Fruit fly (Drosophila melanogaster) whole organism, embryonic: ENCODE measurements around the gene fz4.
A peak's percentile ranks its signal among the peaks of the same experiment; 100 is the strongest.

Source experiments
- Antp ChIP-seq: fragments of 200-800 bp; sonication (Bioruptor generic); optimal IDR thresholded peaks from 3 replicates; lab custom pipeline; 2016; ENCODE audit warnings: missing biosample characterization, missing genetic modification characterization
- Blimp-1 ChIP-seq: fragments of 200-800 bp; sonication (Bioruptor generic); optimal IDR thresholded peaks from 3 replicates; lab custom pipeline; 2018; ENCODE audit warnings: missing biosample characterization, missing genetic modification characterization, mild to moderate bottlenecking, moderate library complexity, missing genetic modification reagents
- C15 ChIP-seq: fragments of 200-800 bp; sonication (Bioruptor generic); IDR thresholded peaks from 3 replicates; pipeline ENCODE4 v1.3.6; 2022; ENCODE audit warnings: missing biosample characterization, missing genetic modification characterization
- CG10147 ChIP-seq: fragments of 200-800 bp; sonication (Bioruptor generic); optimal IDR thresholded peaks from 2 replicates; lab custom pipeline; 2019; ENCODE audit warnings: missing biosample characterization, mild to moderate bottlenecking, missing genetic modification characterization, moderate library complexity
- CG10462 ChIP-seq: fragments of 200-800 bp; sonication (Bioruptor generic); optimal IDR thresholded peaks from 2 replicates; lab custom pipeline; 2016; ENCODE audit warnings: missing biosample characterization, missing genetic modification characterization
- CG11456 ChIP-seq: fragments of 200-800 bp; sonication (Bioruptor generic); IDR thresholded peaks from 3 replicates; pipeline ENCODE4 v1.3.6; 2022; ENCODE audit warnings: missing biosample characterization, missing genetic modification characterization
- CG11504 ChIP-seq: fragments of 200-800 bp; sonication (Bioruptor generic); optimal IDR thresholded peaks from 3 replicates; lab custom pipeline; 2019; ENCODE audit warnings: missing biosample characterization, mild to moderate bottlenecking, missing genetic modification characterization, moderate library complexity
- CG12744 ChIP-seq: fragments of 200-800 bp; sonication (Bioruptor generic); optimal IDR thresholded peaks from 2 replicates; lab custom pipeline; 2016; ENCODE audit warnings: missing biosample characterization, missing genetic modification characterization
- CG13123 ChIP-seq: fragments of 200-800 bp; sonication (Bioruptor generic); optimal IDR thresholded peaks from 2 replicates; lab custom pipeline; 2016; ENCODE audit warnings: missing biosample characterization, missing genetic modification characterization
- CG15011 ChIP-seq: fragments of 200-800 bp; sonication (Bioruptor generic); optimal IDR thresholded peaks from 3 replicates; lab custom pipeline; 2018; ENCODE audit warnings: missing biosample characterization, mild to moderate bottlenecking, missing genetic modification characterization
- CG15479 ChIP-seq: fragments of 200-800 bp; sonication (Bioruptor generic); optimal IDR thresholded peaks from 3 replicates; lab custom pipeline; 2019; ENCODE audit warnings: missing biosample characterization, mild to moderate bottlenecking, missing genetic modification characterization, moderate library complexity
- CG1603 ChIP-seq: fragments of 200-800 bp; sonication (Bioruptor generic); optimal IDR thresholded peaks from 2 replicates; lab custom pipeline; 2019; ENCODE audit warnings: missing biosample characterization, mild to moderate bottlenecking, missing genetic modification characterization, moderate library complexity
- CG17361 ChIP-seq: fragments of 200-800 bp; sonication (Bioruptor generic); IDR thresholded peaks from 3 replicates; pipeline ENCODE4 v1.3.6; 2022; ENCODE audit warnings: missing biosample characterization, missing genetic modification characterization
- CG1792 ChIP-seq: fragments of 200-800 bp; sonication (Bioruptor generic); optimal IDR thresholded peaks from 2 replicates; lab custom pipeline; 2016; ENCODE audit warnings: missing biosample characterization, missing genetic modification characterization
- CG4854 ChIP-seq: fragments of 200-800 bp; sonication (Bioruptor generic); optimal IDR thresholded peaks from 2 replicates; lab custom pipeline; 2016; ENCODE audit warnings: missing biosample characterization, missing genetic modification characterization, inconsistent platforms
- CG5953 ChIP-seq: fragments of 200-800 bp; sonication (Bioruptor generic); IDR thresholded peaks from 2 replicates; pipeline ENCODE4 v1.3.6; 2022; ENCODE audit warnings: missing biosample characterization, missing genetic modification characterization
- CG6765 ChIP-seq: fragments of 200-800 bp; sonication (Bioruptor generic); optimal IDR thresholded peaks from 3 replicates; lab custom pipeline; 2017; ENCODE audit warnings: missing biosample characterization, mild to moderate bottlenecking, missing genetic modification characterization
- CG7372 ChIP-seq: fragments of 200-800 bp; sonication (Bioruptor generic); IDR thresholded peaks from 2 replicates; pipeline ENCODE4 v1.3.6; 2022; ENCODE audit warnings: missing biosample characterization, missing genetic modification characterization
- CG7987 ChIP-seq: fragments of 200-800 bp; sonication (Bioruptor generic); optimal IDR thresholded peaks from 2 replicates; lab custom pipeline; 2018; ENCODE audit warnings: missing biosample characterization, mild to moderate bottlenecking, missing genetic modification characterization, moderate library complexity
- Dp ChIP-seq: fragments of 200-800 bp; sonication (Bioruptor generic); optimal IDR thresholded peaks from 2 replicates; lab custom pipeline; 2018; ENCODE audit warnings: missing biosample characterization, mild to moderate bottlenecking, missing genetic modification characterization, moderate library complexity
- Ets65A ChIP-seq: fragments of 200-800 bp; sonication (Bioruptor generic); peaks from one replicate; lab custom pipeline; 2016; ENCODE audit warnings: missing biosample characterization, missing genetic modification characterization
- GATAe ChIP-seq: fragments of 200-800 bp; sonication (Bioruptor generic); conservative IDR thresholded peaks from 2 replicates; pipeline ENCODE4 v1.3.6; 2022; ENCODE audit warnings: missing biosample characterization, missing genetic modification characterization
- Hey ChIP-seq: fragments of 200-800 bp; sonication (Bioruptor generic); optimal IDR thresholded peaks from 3 replicates; lab custom pipeline; 2018; ENCODE audit warnings: missing biosample characterization, mild to moderate bottlenecking, missing genetic modification characterization
- Hr78 ChIP-seq, 2 experiments: fragments of 200-800 bp in 1 of 2; fragments of >200 bp in 1 of 2; sonication (Bioruptor generic) in 1 of 2; optimal IDR thresholded peaks; 2 replicates each; lab custom pipeline; 2017 to 2019; ENCODE audit warnings: missing biosample characterization in 2 of 2, missing genetic modification characterization in 2 of 2, mild to moderate bottlenecking in 1 of 2, moderate library complexity in 1 of 2
- MESR4 ChIP-seq: fragments of 200-800 bp; sonication (Bioruptor generic); optimal IDR thresholded peaks from 2 replicates; lab custom pipeline; 2018; ENCODE audit warnings: missing biosample characterization, mild to moderate bottlenecking, missing genetic modification characterization, moderate library complexity
- Myb ChIP-seq: fragments of 200-800 bp; sonication (Bioruptor generic); optimal IDR thresholded peaks from 2 replicates; lab custom pipeline; 2016; ENCODE audit warnings: missing biosample characterization, missing genetic modification characterization
- Nf-YB ChIP-seq: fragments of 200-800 bp; sonication (Bioruptor generic); optimal IDR thresholded peaks from 3 replicates; lab custom pipeline; 2019; ENCODE audit warnings: missing biosample characterization, mild to moderate bottlenecking, missing genetic modification characterization, moderate library complexity
- Poxn ChIP-seq: fragments of 200-800 bp; sonication (Bioruptor generic); IDR thresholded peaks from 2 replicates; pipeline ENCODE4 v1.3.6; 2022; ENCODE audit warnings: missing biosample characterization, missing genetic modification characterization
- Ravus ChIP-seq: fragments of 200-800 bp; sonication (Bioruptor generic); IDR thresholded peaks from 2 replicates; pipeline ENCODE4 v1.3.6; 2022; ENCODE audit warnings: missing biosample characterization, missing genetic modification characterization
- Side ChIP-seq: fragments of 200-800 bp; sonication (Bioruptor generic); optimal IDR thresholded peaks from 2 replicates; lab custom pipeline; 2016; ENCODE audit warnings: missing biosample characterization, missing genetic modification characterization
- YL-1 ChIP-seq: fragments of 200-800 bp; sonication (Bioruptor generic); optimal IDR thresholded peaks from 3 replicates; lab custom pipeline; 2017; ENCODE audit warnings: missing biosample characterization, mild to moderate bottlenecking, missing genetic modification characterization
- abd-A ChIP-seq: fragments of 200-800 bp; sonication (Bioruptor generic); optimal IDR thresholded peaks from 3 replicates; lab custom pipeline; 2019; ENCODE audit warnings: missing biosample characterization, mild to moderate bottlenecking, missing genetic modification characterization, moderate library complexity
- ac ChIP-seq: fragments of 200-800 bp; sonication (Bioruptor generic); optimal IDR thresholded peaks from 3 replicates; lab custom pipeline; 2017; ENCODE audit warnings: missing biosample characterization, mild to moderate bottlenecking, missing genetic modification characterization
- al ChIP-seq: fragments of 200-800 bp; sonication (Bioruptor generic); IDR thresholded peaks from 2 replicates; pipeline ENCODE4 v1.3.6; 2022; ENCODE audit warnings: missing biosample characterization, missing genetic modification characterization
- chm ChIP-seq: fragments of 200-800 bp; sonication (Bioruptor generic); IDR thresholded peaks from 2 replicates; pipeline ENCODE4 v1.3.6; 2022; ENCODE audit warnings: missing biosample characterization, missing genetic modification characterization
- crol ChIP-seq: fragments of 200-800 bp; sonication (Bioruptor generic); IDR thresholded peaks from 2 replicates; pipeline ENCODE4 v1.3.6; 2022; ENCODE audit warnings: missing biosample characterization, missing genetic modification characterization
- crp ChIP-seq, 2 experiments: fragments of 200-800 bp; sonication (Bioruptor generic); optimal IDR thresholded peaks; 2 replicates in 1 of 2; 3 replicates in 1 of 2; lab custom pipeline; 2017; ENCODE audit warnings: missing biosample characterization in 2 of 2, missing genetic modification characterization in 2 of 2, mild to moderate bottlenecking in 1 of 2, moderate library complexity in 1 of 2
- dpn ChIP-seq, 2 experiments: fragments of 200-800 bp; sonication (Bioruptor generic); optimal IDR thresholded peaks; 3 replicates each; lab custom pipeline; 2016; ENCODE audit warnings: missing biosample characterization in 2 of 2, missing genetic modification characterization in 2 of 2
- fd64A ChIP-seq: fragments of 200-800 bp; sonication (Bioruptor generic); optimal IDR thresholded peaks from 3 replicates; lab custom pipeline; 2018; ENCODE audit warnings: missing biosample characterization, mild to moderate bottlenecking, missing genetic modification characterization
- gro ChIP-seq: fragments of 200-800 bp; sonication (Bioruptor generic); optimal IDR thresholded peaks from 2 replicates; lab custom pipeline; 2016; ENCODE audit warnings: missing biosample characterization, missing genetic modification characterization
- hb ChIP-seq: fragments of 200-800 bp; sonication (Bioruptor generic); IDR thresholded peaks from 3 replicates; pipeline ENCODE4 v1.3.6; 2022; ENCODE audit warnings: missing biosample characterization, missing genetic modification characterization; ENCODE audit not compliant: partially characterized antibody
- jigr1 ChIP-seq: fragments of 200-800 bp; sonication (Bioruptor generic); IDR thresholded peaks from 3 replicates; pipeline ENCODE4 v1.3.6; 2022; ENCODE audit warnings: missing biosample characterization, missing genetic modification characterization
- luna ChIP-seq: fragments of 200-800 bp; sonication (Bioruptor generic); optimal IDR thresholded peaks from 2 replicates; lab custom pipeline; 2016; ENCODE audit warnings: missing biosample characterization, missing genetic modification characterization
- nerfin-2 ChIP-seq: fragments of 200-800 bp; sonication (Bioruptor generic); IDR thresholded peaks from 2 replicates; pipeline ENCODE4 v1.3.6; 2022; ENCODE audit warnings: missing biosample characterization, missing genetic modification characterization; ENCODE audit not compliant: partially characterized antibody
- nmo ChIP-seq: fragments of 200-800 bp; sonication (Bioruptor generic); optimal IDR thresholded peaks from 2 replicates; lab custom pipeline; 2018; ENCODE audit warnings: missing biosample characterization, mild to moderate bottlenecking, missing genetic modification characterization, moderate library complexity
- org-1 ChIP-seq: fragments of 200-800 bp; sonication (Bioruptor generic); optimal IDR thresholded peaks from 2 replicates; lab custom pipeline; 2017; ENCODE audit warnings: missing biosample characterization, missing genetic modification characterization
- pfk ChIP-seq: fragments of 200-800 bp; sonication (Bioruptor generic); optimal IDR thresholded peaks from 2 replicates; lab custom pipeline; 2018; ENCODE audit warnings: missing biosample characterization, mild to moderate bottlenecking, missing genetic modification characterization, moderate library complexity
- prd ChIP-seq, 3 experiments: fragments of >200 bp in 2 of 3; fragments of 200-800 bp in 1 of 3; sonication (Bioruptor generic) in 1 of 3; optimal IDR thresholded peaks in 2 of 3; IDR thresholded peaks in 1 of 3; 2 replicates in 2 of 3; 3 replicates in 1 of 3; pipeline versions ENCODE4 v1.3.6 to Lab custom; 2017 to 2022; ENCODE audit warnings: missing biosample characterization in 1 of 3, missing genetic modification characterization in 1 of 3
- sima ChIP-seq: fragments of 200-800 bp; sonication (Bioruptor generic); optimal IDR thresholded peaks from 2 replicates; lab custom pipeline; 2016; ENCODE audit warnings: missing biosample characterization, missing genetic modification characterization
- twi ChIP-seq: fragments of 200-800 bp; optimal IDR thresholded peaks from 2 replicates; lab custom pipeline; 2019; ENCODE audit warnings: missing biosample characterization, mild to moderate bottlenecking, missing genetic modification characterization, moderate library complexity

The fz4 gene

dm6 chrX:7097859-7098303 is 12.2 kb downstream of the fz4 start, which contains the start of gene Sxl (continued):
- TF ChIP-seq CG13123 (GFP tag; lab: Kevin White, UChicago) = no peak
- no peak for TF ChIP-seq GATAe
- no peak for TF ChIP-seq org-1 (GFP tag; lab: Kevin White, UChicago)
- no peak for TF ChIP-seq CG12744 (GFP tag; lab: Kevin White, UChicago)
- TF ChIP-seq crp (GFP tag; optimal IDR thresholded peaks at IDR 0.05; lab: Kevin White, UChicago) = peak in 1 of 2 experiments; percentile 4
- TF ChIP-seq Ravus (GFP tag; lab: Robert Waterston, UW) = no peak
- TF ChIP-seq CG7987 (GFP tag; lab: Kevin White, UChicago) = peak; percentile 51
- TF ChIP-seq CG7372 = no peak
- peak; percentile 40 for TF ChIP-seq fd64A (GFP tag; lab: Kevin White, UChicago)
- TF ChIP-seq Nf-YB (GFP tag; lab: Kevin White, UChicago) = no peak
- no peak for TF ChIP-seq sima
- no peak for TF ChIP-seq Hr78 (GFP tag; optimal IDR thresholded peaks at IDR 0.05; lab: Kevin White, UChicago)
- no peak for TF ChIP-seq jigr1 (GFP tag; lab: Robert Waterston, UW)
- TF ChIP-seq Myb (GFP tag; lab: Kevin White, UChicago) = peak; percentile 100
- TF ChIP-seq CG17361 (GFP tag; lab: Robert Waterston, UW) = 0 out of 3 replicates have a peak, but pooled peaks have one; percentile 20
- TF ChIP-seq crol = no peak
- peak; percentile 49 for TF ChIP-seq YL-1 (GFP tag; lab: Kevin White, UChicago)
- TF ChIP-seq twi = no peak
- TF ChIP-seq Poxn = no peak
- TF ChIP-seq CG11456 (GFP tag; lab: Robert Waterston, UW) = 0 out of 3 replicates have a peak, but pooled peaks have one; percentile 46
- no peak for TF ChIP-seq ac (GFP tag; lab: Kevin White, UChicago)
- TF ChIP-seq luna (GFP tag; lab: Kevin White, UChicago) = no peak
- TF ChIP-seq CG10462 = no peak
- TF ChIP-seq CG15011 (GFP tag; lab: Kevin White, UChicago) = no peak
- TF ChIP-seq CG10147 (GFP tag; lab: Kevin White, UChicago) = no peak
- peak; percentile 19 for TF ChIP-seq pfk (GFP tag; lab: Kevin White, UChicago)
- TF ChIP-seq prd (optimal IDR thresholded peaks at IDR 0.05; lab: Kevin White, UChicago) = no peak
- no peak for TF ChIP-seq prd (GFP tag; IDR thresholded peaks at IDR 0.05; lab: Robert Waterston, UW)
- peak; percentile 13 for TF ChIP-seq gro (GFP tag; lab: Kevin White, UChicago)
- TF ChIP-seq CG5953 = no peak
- TF ChIP-seq CG1792 = no peak
- TF ChIP-seq Side (GFP tag; lab: Kevin White, UChicago) = no peak
- peak; percentile 72; the same call in 1 of the 2 replicates for TF ChIP-seq chm (GFP tag; lab: Robert Waterston, UW)
- no peak for TF ChIP-seq C15 (GFP tag; lab: Robert Waterston, UW)
- peak; percentile 39 for TF ChIP-seq CG11504
- TF ChIP-seq hb = no peak
- TF ChIP-seq Dp = peak; percentile 74
- TF ChIP-seq Blimp-1 (GFP tag; lab: Kevin White, UChicago) = no peak
- TF ChIP-seq CG6765 (GFP tag; lab: Kevin White, UChicago) = peak; percentile 18
- peak; percentile 79 for TF ChIP-seq MESR4 (GFP tag; lab: Kevin White, UChicago)
- no peak for TF ChIP-seq Hey (tag; lab: Kevin White, UChicago)
- TF ChIP-seq abd-A = peak; percentile 57
- no peak for TF ChIP-seq nerfin-2 (GFP tag; lab: Robert Waterston, UW)
- peak; percentile 72 for TF ChIP-seq Ets65A
- peak; percentile 43 for TF ChIP-seq nmo (GFP tag; lab: Kevin White, UChicago)
- no peak for TF ChIP-seq CG4854 (GFP tag; lab: Kevin White, UChicago)
- TF ChIP-seq CG15479 (GFP tag; lab: Kevin White, UChicago) = no peak
- no peak for TF ChIP-seq al
- TF ChIP-seq dpn (GFP tag; optimal IDR thresholded peaks at IDR 0.05; lab: Kevin White, UChicago) = peak in 1 of 2 experiments; percentile 8
- TF ChIP-seq CG1603 (tag; lab: Kevin White, UChicago) = peak; percentile 86
- no peak for TF ChIP-seq Antp (GFP tag; lab: Kevin White, UChicago)
